Worm (Caenorhabditis elegans): ENCODE data around the gene C55A1.6.
A peak's percentile ranks its signal among the peaks of the same experiment; 100 is the strongest.
"Not testable (repeated sequence)": the region's sequence is repeated elsewhere in the genome, so short reads cannot be mapped to it uniquely, and the experiment has no call there.

The C55A1.6 gene

ce11 chrV:15666718-15667117 is 18.9 kb downstream of the C55A1.6 start (continued):
- TF ChIP-seq F39B2.1 (GFP tag; IDR thresholded peaks at IDR 0.05): no peak
- no peak for TF ChIP-seq egl-18 (GFP tag; IDR thresholded peaks at IDR 0.05)
- no peak for TF ChIP-seq ama-1 (optimal IDR thresholded peaks at IDR 0.05)
- TF ChIP-seq ama-1 (GFP tag; optimal IDR thresholded peaks at IDR 0.05): no peak
- no peak for TF ChIP-seq ztf-18 (tag; optimal IDR thresholded peaks at IDR 0.05)
- no peak for TF ChIP-seq ztf-28 (GFP tag; IDR thresholded peaks at IDR 0.05)
- TF ChIP-seq Y53G8AR.9 (GFP tag; conservative IDR thresholded peaks at IDR 0.05): no peak
- no peak for TF ChIP-seq F23B12.7 (tag; optimal IDR thresholded peaks at IDR 0.05; ENCODE audit: insufficient read depth)
- no peak for TF ChIP-seq lin-54 (GFP tag; optimal IDR thresholded peaks at IDR 0.05)
- TF ChIP-seq F10E7.11 (tag; optimal IDR thresholded peaks at IDR 0.05): no peak
- no peak for TF ChIP-seq hmg-20 (GFP tag; IDR thresholded peaks at IDR 0.05)
- TF ChIP-seq K12H6.12 (tag; optimal IDR thresholded peaks at IDR 0.05): no peak
- TF ChIP-seq let-607 (tag; optimal IDR thresholded peaks at IDR 0.05): peak in 1 of 2 experiments; percentile 63
- no peak for TF ChIP-seq ztf-3 (GFP tag; optimal IDR thresholded peaks at IDR 0.05)
- peak; percentile 25 for TF ChIP-seq tbp1 (GFP tag; optimal IDR thresholded peaks at IDR 0.05)
- no peak for TF ChIP-seq F52B5.7 (tag; optimal IDR thresholded peaks at IDR 0.05)
- TF ChIP-seq egrh-3 (GFP tag; IDR thresholded peaks at IDR 0.05): no peak
- TF ChIP-seq B0035.1 (tag; optimal IDR thresholded peaks at IDR 0.05): no peak
- no peak for TF ChIP-seq Y67H2A.10 (GFP tag; conservative IDR thresholded peaks at IDR 0.05)
- TF ChIP-seq ets-4 (GFP tag; optimal IDR thresholded peaks at IDR 0.05): no peak
- TF ChIP-seq hrde-1 (tag; optimal IDR thresholded peaks at IDR 0.05; ENCODE audit: borderline replicate concordance): no peak
- TF ChIP-seq F57C9.4 (tag; optimal IDR thresholded peaks at IDR 0.05): no peak
- no peak for TF ChIP-seq T26A5.8 (tag; optimal IDR thresholded peaks at IDR 0.05)
- TF ChIP-seq pha-4 (tag; optimal IDR thresholded peaks at IDR 0.05): peak; percentile 72
- no peak for TF ChIP-seq hsf-1 (GFP tag; IDR thresholded peaks at IDR 0.05)
- TF ChIP-seq nhr-80 (tag; optimal IDR thresholded peaks at IDR 0.05): peak; percentile 96
- TF ChIP-seq madf-8 (GFP tag; conservative IDR thresholded peaks at IDR 0.05): no peak
- TF ChIP-seq hmg-1.2 (GFP tag; IDR thresholded peaks at IDR 0.05): no peak
- TF ChIP-seq bed-2 (GFP tag; IDR thresholded peaks at IDR 0.05): no peak

DNA sequence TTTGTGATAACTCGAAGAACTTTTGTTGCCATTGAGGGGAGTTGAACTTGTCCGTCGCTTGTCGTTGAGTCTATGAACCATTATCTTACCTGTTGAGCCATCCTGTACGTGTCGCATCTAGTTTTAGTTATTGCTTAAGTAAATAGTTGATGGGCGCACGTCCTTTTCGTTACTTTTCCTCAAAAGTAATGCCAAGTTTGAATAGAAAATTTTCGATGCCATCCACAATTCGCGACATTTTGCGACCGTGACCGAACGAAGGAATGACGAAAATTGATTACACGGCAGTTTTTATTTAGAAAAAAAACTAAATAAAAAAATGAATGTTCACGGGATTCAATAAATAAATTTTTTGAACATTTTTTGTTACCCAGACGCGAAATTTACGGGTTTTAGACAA is 20.4 kb downstream of the C55A1.6 start, which contains the start of gene F53E4.1:
F53E4.1 (minus strand) TSS at position 101 of the 400 bp plus-strand sequence.
- TF ChIP-seq rpc-1 (optimal IDR thresholded peaks at IDR 0.05): not testable (repeated sequence)
- TF ChIP-seq rpc-1 (tag; optimal IDR thresholded peaks at IDR 0.05): peak; percentile 12

DNA sequence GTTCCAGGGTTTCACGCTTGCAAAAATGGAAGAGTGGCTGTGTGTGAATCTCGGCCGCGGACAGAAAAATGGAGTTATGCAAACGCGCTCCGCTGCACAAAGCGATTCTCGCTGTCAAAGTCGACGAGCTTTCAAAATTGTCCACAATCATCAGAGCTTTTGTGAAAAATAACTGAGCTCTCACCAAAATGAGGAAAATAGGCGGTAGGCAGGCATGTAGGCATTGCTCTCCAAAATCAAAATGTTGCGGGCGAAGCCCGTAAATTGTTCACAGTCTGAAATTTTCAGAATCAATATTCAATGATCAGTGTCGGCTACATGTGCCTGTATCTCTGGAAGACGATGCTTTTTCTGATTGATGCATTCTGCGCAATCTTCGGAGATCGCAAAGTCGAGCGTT is 21.0 kb downstream of the C55A1.6 start, which contains the start of gene K06B4.4:
K06B4.4 (plus strand) TSS at position 301 of the 400 bp plus-strand sequence.
- no peak for TF ChIP-seq xnd-1 (tag; optimal IDR thresholded peaks at IDR 0.05)
- no peak for TF ChIP-seq F55B11.4 (tag; optimal IDR thresholded peaks at IDR 0.05; ENCODE audit: borderline replicate concordance, insufficient read depth)
- no peak for TF ChIP-seq nhr-27 (tag; optimal IDR thresholded peaks at IDR 0.05)
- no peak for TF ChIP-seq madf-6 (GFP tag; IDR thresholded peaks at IDR 0.05)
- no peak for TF ChIP-seq tbx-9 (tag; optimal IDR thresholded peaks at IDR 0.05; ENCODE audit: borderline replicate concordance)
- no peak for TF ChIP-seq aptf-3 (GFP tag; IDR thresholded peaks at IDR 0.05)
- TF ChIP-seq snpc-4 (GFP tag; optimal IDR thresholded peaks at IDR 0.05): no peak
- TF ChIP-seq snpc-4 (tag; optimal IDR thresholded peaks at IDR 0.05): no peak
- no peak for TF ChIP-seq aptf-2 (GFP tag; conservative IDR thresholded peaks at IDR 0.05)
- TF ChIP-seq ceh-91 (GFP tag; IDR thresholded peaks at IDR 0.05): no peak
- TF ChIP-seq nhr-179 (tag; optimal IDR thresholded peaks at IDR 0.05): no peak
- no peak for TF ChIP-seq lin-26 (GFP tag; IDR thresholded peaks at IDR 0.05)
- no peak for TF ChIP-seq ztf-6 (GFP tag; IDR thresholded peaks at IDR 0.05)

Data from whole organism, young adult.